Worm (Caenorhabditis elegans) whole organism, mixed stage, embryonic: ENCODE data around the gene F55C5.10.

Source experiments
- elt-1 ChIP-seq: sonication (generic microtip); optimal IDR thresholded peaks from 2 replicates; lab custom pipeline; 2017; ENCODE audit warnings: missing genetic modification characterization, mild to moderate bottlenecking, missing compliant biosample characterization, antibody characterized with exemption, moderate library complexity, borderline replicate concordance; ENCODE audit not compliant: insufficient read depth
- elt-3 ChIP-seq: fragments of 150-350 bp; optimal IDR thresholded peaks from 2 replicates; lab custom pipeline; 2014; ENCODE audit warnings: missing biosample characterization, missing genetic modification characterization
- lin-13 ChIP-seq: fragments of 150-350 bp; optimal IDR thresholded peaks from 2 replicates; lab custom pipeline; 2014; ENCODE audit warnings: missing biosample characterization, missing genetic modification characterization
- mab-5 ChIP-seq: fragments of 150-350 bp; optimal IDR thresholded peaks from 2 replicates; lab custom pipeline; 2014; ENCODE audit warnings: missing biosample characterization, missing genetic modification characterization
- nhr-28 ChIP-seq: fragments of 150-350 bp; optimal IDR thresholded peaks from 2 replicates; lab custom pipeline; 2014; ENCODE audit warnings: missing biosample characterization, missing genetic modification characterization
- pha-4 ChIP-seq: fragments of 150-350 bp; optimal IDR thresholded peaks from 2 replicates; lab custom pipeline; 2018; ENCODE audit warnings: missing biosample characterization, missing genetic modification reagents, missing genetic modification characterization
- ztf-11 ChIP-seq: fragments of 150-350 bp; optimal IDR thresholded peaks from 2 replicates; lab custom pipeline; 2014; ENCODE audit warnings: missing biosample characterization, missing genetic modification characterization

DNA sequence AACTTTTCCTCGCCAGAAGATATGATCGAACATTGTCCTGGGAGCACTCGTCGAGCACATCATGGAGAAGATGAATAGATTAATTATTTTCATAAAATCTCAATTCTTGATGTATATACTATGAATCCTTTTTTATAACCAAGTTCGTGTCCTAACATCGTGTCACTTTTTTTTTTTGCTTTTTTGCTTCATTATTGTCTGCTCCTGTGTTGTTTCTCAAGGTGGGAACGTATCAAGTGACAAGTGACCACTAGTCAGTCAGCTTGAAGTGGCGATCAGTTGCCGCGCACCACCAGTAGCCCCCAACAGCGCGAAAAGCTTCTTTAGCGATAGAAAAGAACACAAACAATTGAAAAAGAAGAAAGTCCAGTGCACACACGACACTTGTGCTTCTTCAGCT is 31.0 kb upstream of the F55C5.10 start, which contains the start of gene lrx-1:
- no peak for TF ChIP-seq ztf-11
- no peak for TF ChIP-seq mab-5
- no peak for TF ChIP-seq nhr-28
- no peak for TF ChIP-seq lin-13 (tag; lab: Kevin White, UChicago)
- TF ChIP-seq pha-4 (tag; lab: Kevin White, UChicago), result no peak
- no peak for TF ChIP-seq elt-1 (tag; lab: Kevin White, UChicago)
- TF ChIP-seq elt-3 (tag; lab: Kevin White, UChicago), result no peak
